Worm (Caenorhabditis elegans) whole organism, early embryonic: Measurements from ENCODE around the gene srd-59.

Experiments
- B0310.2 ChIP-seq: sonication (generic microtip); optimal IDR thresholded peaks from 2 replicates; lab custom pipeline; 2016; ENCODE audit warnings: mild to moderate bottlenecking, missing genetic modification characterization, missing compliant biosample characterization
- F13C5.2 ChIP-seq: sonication (generic microtip); optimal IDR thresholded peaks from 2 replicates; lab custom pipeline; 2017; ENCODE audit warnings: mild to moderate bottlenecking, missing genetic modification characterization, inconsistent platforms, missing compliant biosample characterization
- aly-1 ChIP-seq: sonication (generic microtip); optimal IDR thresholded peaks from 2 replicates; lab custom pipeline; 2016; ENCODE audit warnings: missing genetic modification characterization, missing compliant biosample characterization
- ama-1 ChIP-seq: fragments of 150-350 bp; optimal IDR thresholded peaks from 2 replicates; lab custom pipeline; 2014
- ceh-13 ChIP-seq: fragments of 200-800 bp; sonication (Bioruptor generic); optimal IDR thresholded peaks from 2 replicates; lab custom pipeline; 2018; ENCODE audit warnings: mild to moderate bottlenecking, missing genetic modification characterization, missing compliant biosample characterization
- ceh-36 ChIP-seq: sonication (generic microtip); optimal IDR thresholded peaks from 2 replicates; lab custom pipeline; 2016; ENCODE audit warnings: missing genetic modification characterization, inconsistent platforms, missing compliant biosample characterization
- ets-7 ChIP-seq: sonication (generic microtip); optimal IDR thresholded peaks from 2 replicates; lab custom pipeline; 2016; ENCODE audit warnings: missing genotype, missing genetic modification characterization, missing compliant biosample characterization
- flt-1 ChIP-seq: fragments of 200-800 bp; sonication (Bioruptor generic); IDR thresholded peaks from 2 replicates; pipeline ENCODE4 v1.3.6; 2022; ENCODE audit warnings: missing genetic modification characterization, missing compliant biosample characterization
- hmbx-1 ChIP-seq: sonication (generic microtip); optimal IDR thresholded peaks from 2 replicates; lab custom pipeline; 2016; ENCODE audit warnings: mild to moderate bottlenecking, missing genetic modification characterization, missing compliant biosample characterization
- hmg-4 ChIP-seq: fragments of 200-800 bp; sonication (Bioruptor generic); optimal IDR thresholded peaks from 2 replicates; lab custom pipeline; 2018; ENCODE audit warnings: mild to moderate bottlenecking, missing genetic modification characterization, missing compliant biosample characterization
- hnd-1 ChIP-seq: sonication (generic microtip); optimal IDR thresholded peaks from 2 replicates; lab custom pipeline; 2016; ENCODE audit warnings: missing genetic modification characterization, missing compliant biosample characterization
- pes-1 ChIP-seq: fragments of 200-800 bp; sonication (Bioruptor generic); IDR thresholded peaks from 2 replicates; pipeline ENCODE4 v1.3.6; 2022; ENCODE audit warnings: missing genetic modification reagents, missing genetic modification characterization, missing compliant biosample characterization
- scrt-1 ChIP-seq: fragments of 200-800 bp; sonication (Bioruptor generic); IDR thresholded peaks from 2 replicates; pipeline ENCODE4 v1.3.6; 2022; ENCODE audit warnings: missing genetic modification characterization, missing compliant biosample characterization
- sea-1 ChIP-seq: fragments of 200-800 bp; sonication (Bioruptor generic); conservative IDR thresholded peaks from 2 replicates; pipeline ENCODE4 v1.3.6; 2022; ENCODE audit warnings: missing genetic modification characterization, missing compliant biosample characterization
- tbx-11 ChIP-seq: fragments of 200-800 bp; sonication (Bioruptor generic); IDR thresholded peaks from 2 replicates; pipeline ENCODE4 v1.3.6; 2022; ENCODE audit warnings: missing genetic modification characterization, missing compliant biosample characterization
- tbx-37 ChIP-seq: fragments of 200-800 bp; sonication (Bioruptor generic); conservative IDR thresholded peaks from 2 replicates; pipeline ENCODE4 v1.3.6; 2022; ENCODE audit warnings: missing genetic modification reagents, missing genetic modification characterization, missing compliant biosample characterization
- tra-4 ChIP-seq: sonication (generic microtip); optimal IDR thresholded peaks from 2 replicates; lab custom pipeline; 2017; ENCODE audit warnings: missing genetic modification characterization, missing compliant biosample characterization

srd-59 gene

ce11 chrII:7225864-7226522 lies 20.5 kb downstream of the srd-59 start, which contains the start of gene clh-3:
Gene clh-3 (minus strand): TSS chrII:7225914.
- no peak for TF ChIP-seq F13C5.2 (tag; lab: Kevin White, UChicago)
- no peak for TF ChIP-seq aly-1 (tag; lab: Kevin White, UChicago)
- TF ChIP-seq tra-4 (tag; lab: Kevin White, UChicago), result no peak
- TF ChIP-seq hnd-1 (tag; lab: Kevin White, UChicago), result no peak
- no peak for TF ChIP-seq tbx-37
- TF ChIP-seq scrt-1 (GFP tag; lab: Robert Waterston, UW), result no peak

- no peak for TF ChIP-seq flt-1 (GFP tag; lab: Robert Waterston, UW)
- no peak for TF ChIP-seq ets-7
- TF ChIP-seq aly-1 (tag; lab: Kevin White, UChicago), result no peak
- TF ChIP-seq ceh-13, result no peak
- TF ChIP-seq tbx-37, result no peak
- TF ChIP-seq sea-1, result no peak
- no peak for TF ChIP-seq tbx-11 (GFP tag; lab: Robert Waterston, UW)
Observed at ce11 chrII:7228646-7229200, 23.2 kb downstream of the srd-59 start, which contains the start of gene F32A5.4. Gene F32A5.4 (plus strand): TSS chrII:7229150.

ce11 chrII:7230684-7231083 lies 25.2 kb downstream of the srd-59 start:
- TF ChIP-seq B0310.2 (tag; lab: Kevin White, UChicago), result no peak
- TF ChIP-seq ceh-13, result no peak
- no peak for TF ChIP-seq tbx-11 (GFP tag; lab: Robert Waterston, UW)
- TF ChIP-seq tbx-37, result no peak
- TF ChIP-seq ama-1 (lab: Kevin White, UChicago), result no peak
- TF ChIP-seq ceh-36, result no peak
- TF ChIP-seq aly-1 (tag; lab: Kevin White, UChicago), result no peak
- TF ChIP-seq tra-4 (tag; lab: Kevin White, UChicago), result no peak
- TF ChIP-seq hmbx-1 (tag; lab: Kevin White, UChicago), result no peak
- no peak for TF ChIP-seq hnd-1 (tag; lab: Kevin White, UChicago)

DNA sequence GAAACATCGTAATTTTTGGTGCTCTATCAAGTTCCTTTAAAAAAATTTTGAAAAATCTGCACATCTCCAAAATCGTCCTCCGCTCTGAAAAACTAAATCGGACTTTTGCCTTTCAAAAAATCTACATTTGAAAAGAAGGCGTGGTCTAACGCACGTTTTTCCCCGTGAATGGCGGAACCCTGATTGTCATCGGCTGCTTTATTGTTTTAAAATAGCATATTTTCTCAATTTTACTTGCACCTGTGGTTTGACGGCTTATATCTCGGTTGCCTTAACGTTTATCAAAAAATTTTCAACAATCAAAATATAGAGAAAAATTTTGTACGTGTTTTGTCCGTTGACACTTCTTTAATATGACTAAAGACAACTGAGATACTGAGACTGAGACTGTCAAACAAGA lies 26.5 kb downstream of the srd-59 start:
- TF ChIP-seq F13C5.2 (tag; lab: Kevin White, UChicago), result no peak

DNA sequence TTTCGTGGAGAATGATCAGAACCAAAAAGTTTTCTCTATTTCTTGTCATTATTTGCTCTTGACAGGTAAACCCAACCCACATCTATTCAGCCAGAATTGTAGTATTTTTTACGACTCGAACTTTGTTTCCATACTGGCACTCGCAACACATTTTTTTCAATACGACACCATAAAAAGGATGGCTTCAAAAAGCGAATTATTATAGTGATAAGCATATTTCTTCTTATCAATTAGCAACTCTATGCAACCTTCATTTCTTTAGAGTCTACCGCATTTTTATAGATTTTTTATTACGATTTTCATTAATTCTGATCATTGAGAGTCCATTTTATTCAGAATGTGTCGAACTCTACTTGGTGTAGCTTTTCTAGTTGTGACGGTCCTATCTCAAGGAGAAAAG lies 27.0 kb downstream of the srd-59 start, which contains the start of gene ctsa-3.1:
Gene ctsa-3.1, plus strand, starts transcription at position 337 of the 400 bp plus-strand sequence.
- no peak for TF ChIP-seq sea-1
- TF ChIP-seq tbx-37, result no peak
- TF ChIP-seq hmg-4 (GFP tag; lab: Kevin White, UChicago), result no peak
- TF ChIP-seq pes-1 (GFP tag; lab: Robert Waterston, UW), result no peak
- TF ChIP-seq ceh-36, result no peak
- no peak for TF ChIP-seq hnd-1 (tag; lab: Kevin White, UChicago)
- TF ChIP-seq ama-1 (lab: Kevin White, UChicago), result no peak
- no peak for TF ChIP-seq ets-7
- no peak for TF ChIP-seq hmbx-1 (tag; lab: Kevin White, UChicago)
- TF ChIP-seq flt-1 (GFP tag; lab: Robert Waterston, UW), result no peak

DNA sequence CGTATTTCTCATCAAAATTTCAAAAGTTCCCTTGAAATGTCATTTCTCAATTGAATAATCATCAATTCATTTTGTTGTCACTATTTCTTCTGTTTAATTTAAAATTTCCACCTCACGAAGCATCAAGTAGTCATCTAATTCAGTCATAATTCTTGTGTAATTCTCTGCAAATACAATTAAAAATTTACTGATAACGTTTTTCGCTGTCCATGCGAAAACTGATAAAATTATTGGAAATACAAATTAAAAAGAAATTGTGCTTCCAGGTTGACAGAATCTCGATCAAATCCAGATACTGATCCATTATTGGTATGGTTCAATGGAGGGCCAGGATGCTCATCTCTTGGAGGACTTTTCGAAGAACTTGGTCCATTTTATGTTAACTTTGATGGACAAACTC lies 27.8 kb downstream of the srd-59 start:
- TF ChIP-seq hmg-4 (GFP tag; lab: Kevin White, UChicago), result no peak
- no peak for TF ChIP-seq hmbx-1 (tag; lab: Kevin White, UChicago)
- no peak for TF ChIP-seq sea-1
- no peak for TF ChIP-seq ets-7
- no peak for TF ChIP-seq B0310.2 (tag; lab: Kevin White, UChicago)
- no peak for TF ChIP-seq flt-1 (GFP tag; lab: Robert Waterston, UW)
- no peak for TF ChIP-seq hnd-1 (tag; lab: Kevin White, UChicago)
- TF ChIP-seq tbx-11 (GFP tag; lab: Robert Waterston, UW), result no peak
- no peak for TF ChIP-seq ama-1 (lab: Kevin White, UChicago)
- TF ChIP-seq tbx-37, result no peak
- TF ChIP-seq aly-1 (tag; lab: Kevin White, UChicago), result no peak
- no peak for TF ChIP-seq ceh-36

DNA sequence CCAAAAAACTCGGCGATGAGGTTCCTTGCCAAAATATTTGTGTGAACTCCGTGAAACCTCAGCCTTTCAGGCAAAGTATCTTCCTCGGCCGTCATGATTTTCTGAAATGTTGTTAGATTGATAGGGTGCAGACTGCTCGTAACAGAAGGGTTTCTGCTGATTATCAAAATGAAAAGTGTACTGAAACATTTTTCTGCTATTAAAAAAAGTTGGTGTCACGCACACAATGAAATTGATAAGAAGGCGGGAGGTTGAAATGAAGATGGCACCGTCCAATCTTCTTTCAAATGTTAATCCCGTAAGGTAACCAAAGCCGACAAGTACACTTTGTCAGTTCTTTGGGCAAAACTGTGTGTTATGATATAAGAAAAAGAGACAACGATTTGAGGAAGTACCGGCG lies 31.4 kb downstream of the srd-59 start:
- no peak for TF ChIP-seq hmbx-1 (tag; lab: Kevin White, UChicago)
- TF ChIP-seq ceh-36, result no peak
- no peak for TF ChIP-seq pes-1 (GFP tag; lab: Robert Waterston, UW)
- no peak for TF ChIP-seq tbx-37
- TF ChIP-seq hnd-1 (tag; lab: Kevin White, UChicago), result no peak
- TF ChIP-seq sea-1, result no peak
- no peak for TF ChIP-seq B0310.2 (tag; lab: Kevin White, UChicago)
- TF ChIP-seq hmg-4 (GFP tag; lab: Kevin White, UChicago), result no peak
- no peak for TF ChIP-seq F13C5.2 (tag; lab: Kevin White, UChicago)
- TF ChIP-seq flt-1 (GFP tag; lab: Robert Waterston, UW), result no peak
- no peak for TF ChIP-seq ceh-13
- TF ChIP-seq tbx-11 (GFP tag; lab: Robert Waterston, UW), result no peak
- no peak for TF ChIP-seq aly-1 (tag; lab: Kevin White, UChicago)
- no peak for TF ChIP-seq tra-4 (tag; lab: Kevin White, UChicago)
- TF ChIP-seq scrt-1 (GFP tag; lab: Robert Waterston, UW), result no peak
- no peak for TF ChIP-seq ama-1 (lab: Kevin White, UChicago)
- TF ChIP-seq ets-7, result no peak

DNA sequence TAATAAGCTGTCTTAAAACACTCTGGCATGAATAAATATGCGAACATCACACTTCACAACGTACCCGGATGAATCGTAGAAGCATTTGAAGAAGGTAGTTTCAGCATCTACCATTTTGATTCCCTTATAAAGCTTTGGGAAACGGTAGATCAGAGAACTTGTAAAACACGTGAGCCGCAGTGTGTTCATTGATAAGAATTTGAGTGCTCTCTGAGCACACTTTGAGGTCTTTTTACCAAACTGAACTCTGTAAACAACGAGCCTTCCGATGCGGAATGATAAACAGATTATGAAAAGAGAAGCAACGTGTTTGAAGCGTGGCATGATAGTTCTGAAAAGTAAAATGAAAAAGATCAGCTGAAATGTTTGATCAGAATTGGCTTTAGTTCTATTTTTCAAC lies 32.8 kb downstream of the srd-59 start, which contains the start of gene aqp-1:
Gene aqp-1, minus strand, starts transcription at position 102 of the 400 bp plus-strand sequence.
- TF ChIP-seq sea-1, result no peak
- no peak for TF ChIP-seq F13C5.2 (tag; lab: Kevin White, UChicago)
- TF ChIP-seq tbx-37, result no peak
